Fruit fly (Drosophila melanogaster) whole organism, embryonic: ENCODE results near the gene CG7601.

Experiments
- Adf1 ChIP-seq: fragments of 200-800 bp; sonication (Bioruptor generic); IDR thresholded peaks from 2 replicates; pipeline ENCODE4 v1.3.6; 2022; ENCODE audit warnings: missing biosample characterization, missing genetic modification characterization
- CG12219 ChIP-seq: fragments of 200-800 bp; sonication (Bioruptor generic); optimal IDR thresholded peaks from 3 replicates; lab custom pipeline; 2018; ENCODE audit warnings: missing biosample characterization, mild to moderate bottlenecking, missing genetic modification characterization
- CG12391 ChIP-seq: fragments of 200-800 bp; sonication (Bioruptor generic); optimal IDR thresholded peaks from 3 replicates; lab custom pipeline; 2018; ENCODE audit warnings: missing biosample characterization, mild to moderate bottlenecking, missing genetic modification characterization, moderate library complexity
- CG14667 ChIP-seq: fragments of 200-800 bp; sonication (Bioruptor generic); IDR thresholded peaks from 2 replicates; pipeline ENCODE4 v1.3.6; 2022; ENCODE audit warnings: missing biosample characterization, missing genetic modification characterization
- CG17186 ChIP-seq: fragments of 200-800 bp; sonication (Bioruptor generic); optimal IDR thresholded peaks from 3 replicates; lab custom pipeline; 2017; ENCODE audit warnings: missing biosample characterization, missing genetic modification reagents, missing genetic modification characterization
- CG17802 ChIP-seq: fragments of 200-800 bp; sonication (Bioruptor generic); optimal IDR thresholded peaks from 2 replicates; lab custom pipeline; 2018; ENCODE audit warnings: missing biosample characterization, mild to moderate bottlenecking, missing genetic modification characterization, moderate library complexity
- CG1832 ChIP-seq: fragments of 200-800 bp; sonication (Bioruptor generic); optimal IDR thresholded peaks from 2 replicates; lab custom pipeline; 2017; ENCODE audit warnings: missing biosample characterization, mild to moderate bottlenecking, missing genetic modification characterization, inconsistent platforms
- CG18764 ChIP-seq: fragments of 200-800 bp; sonication (Bioruptor generic); optimal IDR thresholded peaks from 3 replicates; lab custom pipeline; 2016; ENCODE audit warnings: missing biosample characterization, missing genetic modification characterization
- CG2129 ChIP-seq: fragments of 200-800 bp; sonication (Bioruptor generic); IDR thresholded peaks from 2 replicates; pipeline ENCODE4 v1.3.6; 2022; ENCODE audit warnings: missing biosample characterization, missing genetic modification characterization; ENCODE audit not compliant: partially characterized antibody
- CG2202 ChIP-seq: fragments of 200-800 bp; sonication (Bioruptor generic); optimal IDR thresholded peaks from 2 replicates; lab custom pipeline; 2018; ENCODE audit warnings: missing biosample characterization, mild to moderate bottlenecking, missing genetic modification characterization
- CG33213 ChIP-seq: fragments of 200-800 bp; sonication (Bioruptor generic); optimal IDR thresholded peaks from 3 replicates; lab custom pipeline; 2016; ENCODE audit warnings: missing biosample characterization, missing genetic modification characterization
- CG33557 ChIP-seq: fragments of 200-800 bp; sonication (Bioruptor generic); optimal IDR thresholded peaks from 2 replicates; lab custom pipeline; 2019; ENCODE audit warnings: missing biosample characterization, mild to moderate bottlenecking, missing genetic modification characterization, moderate library complexity
- CG34224 ChIP-seq: fragments of 200-800 bp; sonication (Bioruptor generic); IDR thresholded peaks from 3 replicates; pipeline ENCODE4 v1.3.6; 2022; ENCODE audit warnings: missing biosample characterization, missing genetic modification characterization; ENCODE audit not compliant: partially characterized antibody
- CG34376 ChIP-seq: fragments of 200-800 bp; sonication (Bioruptor generic); optimal IDR thresholded peaks from 2 replicates; lab custom pipeline; 2018; ENCODE audit warnings: missing biosample characterization, mild to moderate bottlenecking, missing genetic modification characterization
- CG4360 ChIP-seq: fragments of 200-800 bp; sonication (Bioruptor generic); IDR thresholded peaks from 2 replicates; pipeline ENCODE4 v1.3.6; 2022; ENCODE audit warnings: missing biosample characterization, missing genetic modification characterization
- CG8478 ChIP-seq: fragments of >200 bp; optimal IDR thresholded peaks from 2 replicates; lab custom pipeline; 2018
- CG9876 ChIP-seq: fragments of 200-800 bp; sonication (Bioruptor generic); optimal IDR thresholded peaks from 2 replicates; lab custom pipeline; 2016; ENCODE audit warnings: missing biosample characterization, missing genetic modification characterization
- D19B ChIP-seq: fragments of 200-800 bp; sonication (Bioruptor generic); optimal IDR thresholded peaks from 2 replicates; lab custom pipeline; 2017; ENCODE audit warnings: missing biosample characterization, mild to moderate bottlenecking, missing genetic modification characterization
- Dfd ChIP-seq, 2 experiments: fragments of >200 bp; optimal IDR thresholded peaks; 2 replicates each; lab custom pipeline; 2017; ENCODE audit warnings: missing biosample characterization in 2 of 2, missing genetic modification characterization in 2 of 2
- Gsc ChIP-seq: fragments of 200-800 bp; sonication (Bioruptor generic); IDR thresholded peaks from 2 replicates; pipeline ENCODE4 v1.3.6; 2022; ENCODE audit warnings: missing biosample characterization, missing genetic modification characterization
- HLH4C ChIP-seq: fragments of 200-800 bp; sonication (Bioruptor generic); IDR thresholded peaks from 3 replicates; pipeline ENCODE4 v1.3.6; 2022; ENCODE audit warnings: missing biosample characterization, missing genetic modification characterization; ENCODE audit not compliant: partially characterized antibody
- HmgZ ChIP-seq: fragments of 200-800 bp; sonication (Bioruptor generic); optimal IDR thresholded peaks from 2 replicates; lab custom pipeline; 2018; ENCODE audit warnings: missing biosample characterization, mild to moderate bottlenecking, missing genetic modification characterization
- Kr ChIP-seq: fragments of 200-800 bp; sonication (Bioruptor generic); optimal IDR thresholded peaks from 2 replicates; lab custom pipeline; 2017; ENCODE audit warnings: missing biosample characterization, mild to moderate bottlenecking, missing genetic modification characterization
- Lpt ChIP-seq: fragments of >200 bp; optimal IDR thresholded peaks from 2 replicates; lab custom pipeline; 2018; ENCODE audit warnings: missing biosample characterization, missing genetic modification characterization
- Opbp ChIP-seq: fragments of 200-800 bp; sonication (Bioruptor generic); IDR thresholded peaks from 3 replicates; pipeline ENCODE4 v1.3.6; 2022; ENCODE audit warnings: missing biosample characterization, missing genetic modification characterization; ENCODE audit not compliant: partially characterized antibody
- Ravus ChIP-seq: fragments of 200-800 bp; sonication (Bioruptor generic); IDR thresholded peaks from 2 replicates; pipeline ENCODE4 v1.3.6; 2022; ENCODE audit warnings: missing biosample characterization, missing genetic modification characterization
- eve ChIP-seq, 2 experiments: fragments of >200 bp; optimal IDR thresholded peaks; 2 replicates each; lab custom pipeline; 2017; ENCODE audit warnings: missing biosample characterization in 2 of 2, missing genetic modification characterization in 2 of 2
- exex ChIP-seq: fragments of 200-800 bp; sonication (Bioruptor generic); optimal IDR thresholded peaks from 4 replicates; lab custom pipeline; 2018; ENCODE audit warnings: missing biosample characterization, mild to moderate bottlenecking, missing genetic modification characterization, moderate library complexity
- fu2 ChIP-seq: fragments of 200-800 bp; sonication (Bioruptor generic); optimal IDR thresholded peaks from 2 replicates; lab custom pipeline; 2016; ENCODE audit warnings: missing biosample characterization, missing genetic modification characterization
- grn ChIP-seq: fragments of 200-800 bp; sonication (Bioruptor generic); optimal IDR thresholded peaks from 3 replicates; lab custom pipeline; 2017; ENCODE audit warnings: missing biosample characterization, missing genetic modification characterization
- inv ChIP-seq: fragments of 200-800 bp; sonication (Bioruptor generic); IDR thresholded peaks from 2 replicates; pipeline ENCODE4 v1.3.6; 2022; ENCODE audit warnings: missing biosample characterization, missing genetic modification characterization; ENCODE audit not compliant: partially characterized antibody
- lilli ChIP-seq: fragments of 200-800 bp; sonication (Bioruptor generic); optimal IDR thresholded peaks from 3 replicates; lab custom pipeline; 2016; ENCODE audit warnings: missing biosample characterization, missing genetic modification characterization
- mirr ChIP-seq: fragments of 200-800 bp; sonication (Bioruptor generic); optimal IDR thresholded peaks from 3 replicates; lab custom pipeline; 2018; ENCODE audit warnings: missing biosample characterization, mild to moderate bottlenecking, missing genetic modification characterization
- nmo ChIP-seq: fragments of 200-800 bp; sonication (Bioruptor generic); optimal IDR thresholded peaks from 2 replicates; lab custom pipeline; 2018; ENCODE audit warnings: missing biosample characterization, mild to moderate bottlenecking, missing genetic modification characterization, moderate library complexity
- nom ChIP-seq: fragments of 200-800 bp; sonication (Bioruptor generic); optimal IDR thresholded peaks from 2 replicates; lab custom pipeline; 2017; ENCODE audit warnings: missing biosample characterization, missing genetic modification characterization, mild to moderate bottlenecking, moderate library complexity, missing genetic modification reagents
- odd ChIP-seq: fragments of 200-800 bp; sonication (Bioruptor generic); optimal IDR thresholded peaks from 2 replicates; lab custom pipeline; 2017; ENCODE audit warnings: missing biosample characterization, mild to moderate bottlenecking, missing genetic modification characterization
- pan ChIP-seq, 4 experiments: fragments of >200 bp in 3 of 4; fragments of 200-800 bp in 1 of 4; sonication (Bioruptor generic) in 1 of 4; optimal IDR thresholded peaks in 3 of 4; IDR thresholded peaks in 1 of 4; 2 replicates each; pipeline versions ENCODE4 v1.3.6 to Lab custom; 2017 to 2022; ENCODE audit warnings: missing biosample characterization in 2 of 4, missing genetic modification characterization in 2 of 4, mixed read lengths in 1 of 4
- pho ChIP-seq: fragments of 200-800 bp; sonication (Bioruptor generic); optimal IDR thresholded peaks from 2 replicates; lab custom pipeline; 2016; ENCODE audit warnings: missing biosample characterization, missing genetic modification characterization
- pzg ChIP-seq: fragments of 200-800 bp; sonication (Bioruptor generic); optimal IDR thresholded peaks from 3 replicates; lab custom pipeline; 2018; ENCODE audit warnings: missing biosample characterization, mild to moderate bottlenecking, missing genetic modification characterization, moderate library complexity
- salm ChIP-seq: fragments of 200-800 bp; sonication (Bioruptor generic); optimal IDR thresholded peaks from 2 replicates; lab custom pipeline; 2018; ENCODE audit warnings: missing biosample characterization, mild to moderate bottlenecking, missing genetic modification characterization
- schlank ChIP-seq: fragments of 200-800 bp; sonication (Bioruptor generic); optimal IDR thresholded peaks from 2 replicates; lab custom pipeline; 2018; ENCODE audit warnings: missing biosample characterization, mild to moderate bottlenecking, missing genetic modification characterization
- sens ChIP-seq: fragments of 200-800 bp; sonication (Bioruptor generic); peaks from one replicate; lab custom pipeline; 2016; ENCODE audit warnings: missing biosample characterization, missing genetic modification characterization
- sim ChIP-seq: fragments of 200-800 bp; sonication (Bioruptor generic); IDR thresholded peaks from 2 replicates; pipeline ENCODE4 v1.3.6; 2022; ENCODE audit warnings: missing biosample characterization, missing genetic modification characterization
- sisA ChIP-seq: fragments of 200-800 bp; sonication (Bioruptor generic); IDR thresholded peaks from 2 replicates; pipeline ENCODE4 v1.3.6; 2022; ENCODE audit warnings: missing biosample characterization, missing genetic modification characterization
- slbo ChIP-seq: fragments of 200-800 bp; sonication (Bioruptor generic); IDR thresholded peaks from 2 replicates; pipeline ENCODE4 v1.3.6; 2022; ENCODE audit warnings: missing biosample characterization, missing genetic modification characterization
- twi ChIP-seq: fragments of 200-800 bp; optimal IDR thresholded peaks from 2 replicates; lab custom pipeline; 2019; ENCODE audit warnings: missing biosample characterization, mild to moderate bottlenecking, missing genetic modification characterization, moderate library complexity
- z ChIP-seq: fragments of 200-800 bp; sonication (Bioruptor generic); IDR thresholded peaks from 3 replicates; pipeline ENCODE4 v1.3.6; 2022; ENCODE audit warnings: missing biosample characterization, missing genetic modification characterization

Gene CG7601

DNA sequence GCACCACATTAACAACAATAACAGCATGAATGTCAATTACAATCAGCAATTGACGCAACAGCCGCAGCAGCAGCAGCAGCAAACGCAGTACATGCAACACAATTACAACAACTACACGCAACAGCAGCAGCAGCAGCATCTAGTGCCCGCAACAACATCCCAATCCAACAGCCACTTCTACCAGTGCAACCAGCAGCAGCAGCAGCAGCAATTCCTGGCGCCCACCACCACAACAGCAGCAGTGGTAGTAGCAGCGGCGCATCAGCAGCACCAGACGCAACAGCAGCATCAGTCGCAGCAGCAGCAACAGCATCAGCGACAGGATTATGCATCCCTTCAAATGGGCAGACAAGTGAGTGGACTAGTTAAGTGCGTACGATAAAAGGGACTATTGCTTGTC lies 30.7 kb upstream of the CG7601 start:
- TF ChIP-seq HLH4C (GFP tag; lab: Robert Waterston, UW) (0 out of 3 replicates have a peak, but pooled peaks have one; percentile 7), HmgZ (tag; lab: Kevin White, UChicago) (no peak), exex (no peak), Dfd (GFP tag; optimal IDR thresholded peaks at IDR 0.05; lab: Kevin White, UChicago) (peak in 1 of 2 experiments; percentile 77), CG8478 (peak; percentile 73)

DNA sequence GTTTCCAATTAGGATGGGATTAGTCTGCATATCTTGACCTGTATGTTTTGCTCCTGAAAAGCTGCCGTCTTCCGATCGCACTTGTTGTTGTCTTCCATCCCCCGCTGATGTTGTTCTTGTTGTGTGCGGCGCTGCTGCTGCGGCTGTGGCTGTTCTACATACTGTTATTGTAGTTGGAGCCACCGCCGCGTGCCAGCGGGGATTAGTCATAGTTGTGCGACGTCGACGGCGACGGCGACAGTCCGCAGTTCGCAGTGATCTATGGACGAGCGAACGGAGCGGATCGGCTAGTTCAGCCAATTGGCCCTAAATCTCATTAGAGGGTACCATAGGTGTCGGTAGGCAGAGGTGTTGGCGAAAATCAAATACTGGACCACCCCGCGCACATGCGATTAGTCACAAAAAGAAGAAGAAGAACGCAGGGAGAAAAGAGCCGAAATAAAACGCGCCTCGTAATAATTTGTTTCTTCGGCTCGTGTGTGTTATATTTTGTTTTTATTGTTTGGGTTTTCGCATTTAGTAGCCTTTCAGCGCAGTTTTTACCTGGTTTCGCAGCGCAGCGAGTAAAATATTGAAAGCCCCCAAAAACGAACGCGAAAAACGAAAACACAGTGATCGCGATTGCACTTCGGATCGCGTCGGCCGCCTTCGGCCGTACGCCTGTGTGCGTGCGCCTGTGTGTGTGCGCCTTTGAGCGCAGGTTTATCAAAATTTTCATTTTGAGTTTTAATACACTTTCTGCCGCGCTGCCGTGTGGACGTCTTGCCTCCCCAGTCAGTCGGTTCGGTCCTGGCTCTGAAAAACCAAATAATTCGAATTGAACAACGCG lies 28.9 kb upstream of the CG7601 start, which contains the start of gene kay:
TSS of gene kay (plus strand) at position 729 of the 829 bp plus-strand sequence.
- TF ChIP-seq inv (GFP tag; lab: Robert Waterston, UW) (no peak), CG2129 (no peak), slbo (GFP tag; lab: Robert Waterston, UW) (peak; percentile 25; the same call in 1 of the 2 replicates), schlank (no peak), salm (tag; lab: Kevin White, UChicago) (no peak), fu2 (no peak), Opbp (no peak), lilli (no peak), Adf1 (GFP tag; lab: Robert Waterston, UW) (peak; percentile 70), CG34224 (GFP tag; lab: Robert Waterston, UW) (0 out of 3 replicates have a peak, but pooled peaks have one; percentile 25), CG12219 (no peak), twi (no peak), CG9876 (no peak), CG12391 (tag; lab: Kevin White, UChicago) (no peak), mirr (GFP tag; lab: Kevin White, UChicago) (no peak), pho (GFP tag; lab: Kevin White, UChicago) (no peak), CG34376 (GFP tag; lab: Kevin White, UChicago) (no peak), D19B (GFP tag; lab: Kevin White, UChicago) (peak; percentile 71), CG4360 (GFP tag; lab: Robert Waterston, UW) (peak; percentile 17; the same call in 1 of the 2 replicates), sim (no peak), sens (GFP tag; lab: Kevin White, UChicago) (peak; percentile 29), Lpt (GFP tag; lab: Kevin White, UChicago) (no peak), nom (peak; percentile 13), nmo (GFP tag; lab: Kevin White, UChicago) (no peak), sisA (GFP tag; lab: Robert Waterston, UW) (no peak), CG18764 (GFP tag; lab: Kevin White, UChicago) (no peak), Kr (GFP tag; lab: Kevin White, UChicago) (no peak), CG2202 (no peak), Gsc (GFP tag; lab: Robert Waterston, UW) (no peak), z (GFP tag; lab: Robert Waterston, UW) (peak; percentile 56; the same call in 1 of the 3 replicates), CG33213 (no peak), Ravus (GFP tag; lab: Robert Waterston, UW) (no peak), eve (GFP tag; optimal IDR thresholded peaks at IDR 0.05; lab: Kevin White, UChicago) (no peak), CG14667 (no peak), CG1832 (GFP tag; lab: Kevin White, UChicago) (no peak), odd (GFP tag; lab: Kevin White, UChicago) (no peak), CG17186 (GFP tag; lab: Kevin White, UChicago) (no peak), grn (no peak), pan (optimal IDR thresholded peaks at IDR 0.05; lab: Kevin White, UChicago) (no peak), pan (GFP tag; optimal IDR thresholded peaks at IDR 0.05 in 1 of 2, IDR thresholded peaks at IDR 0.05 in 1 of 2) (peak in 1 of 2 experiments; percentile 36), pzg (no peak), CG17802 (tag; lab: Kevin White, UChicago) (no peak), CG33557 (GFP tag; lab: Kevin White, UChicago) (no peak)
